Worm (Caenorhabditis elegans): ENCODE results near the gene sfxn-1.3.

Gene sfxn-1.3

ce11 chrV:15702263-15702662, 24.4 kb upstream of the sfxn-1.3 start, which contains the start of gene nhr-53:
nhr-53 (minus strand) TSS chrV:15702363.
- no peak for TF ChIP-seq efl-1 (optimal IDR thresholded peaks at IDR 0.05)
- peak in 1 of 2 experiments; percentile 30 for TF ChIP-seq efl-1 (GFP tag; optimal IDR thresholded peaks at IDR 0.05 in 1 of 2)
- TF ChIP-seq unc-98 (GFP tag; IDR thresholded peaks at IDR 0.05) = no peak
- TF ChIP-seq lir-3 (tag; optimal IDR thresholded peaks at IDR 0.05; ENCODE audit: poor library complexity) = no peak
- TF ChIP-seq mep-1 (tag; optimal IDR thresholded peaks at IDR 0.05) = no peak

- TF ChIP-seq lsy-2 (tag; optimal IDR thresholded peaks at IDR 0.05) = no peak
- TF ChIP-seq lir-3 (tag; optimal IDR thresholded peaks at IDR 0.05; ENCODE audit: poor library complexity) = no peak
- no peak for TF ChIP-seq rnt-1 (tag; optimal IDR thresholded peaks at IDR 0.05)
- TF ChIP-seq nhr-85 (tag) = peak; percentile 29
- TF ChIP-seq nhr-11 (tag; optimal IDR thresholded peaks at IDR 0.05) = no peak
- peak; percentile 5 for TF ChIP-seq blmp-1 (tag; optimal IDR thresholded peaks at IDR 0.05)
- no peak for TF ChIP-seq egl-27 (tag; optimal IDR thresholded peaks at IDR 0.05)
- TF ChIP-seq elt-3 (tag; optimal IDR thresholded peaks at IDR 0.05) = peak in 1 of 6 experiments; percentile 51
- no peak for TF ChIP-seq skn-1 (tag; optimal IDR thresholded peaks at IDR 0.05)
- no peak for TF ChIP-seq grh-1 (GFP tag; IDR thresholded peaks at IDR 0.05)
- TF ChIP-seq sup-37 (GFP tag; optimal IDR thresholded peaks at IDR 0.05) = no peak
Observed at ce11 chrV:15704745-15705144, 21.9 kb upstream of the sfxn-1.3 start, which contains the start of gene twk-34. twk-34 (plus strand) TSS chrV:15704960.

- TF ChIP-seq nhr-47 (tag; optimal IDR thresholded peaks at IDR 0.05) = no peak
- TF ChIP-seq tbx-2 (tag; optimal IDR thresholded peaks at IDR 0.05) = no peak
- TF ChIP-seq hlh-4 (tag; optimal IDR thresholded peaks at IDR 0.05) = no peak
- no peak for TF ChIP-seq isw-1 (GFP tag; IDR thresholded peaks at IDR 0.05)
- peak; percentile 90 for TF ChIP-seq nhr-85 (tag)
- TF ChIP-seq ceh-63 (GFP tag; optimal IDR thresholded peaks at IDR 0.05) = no peak
- TF ChIP-seq elt-3 (tag; optimal IDR thresholded peaks at IDR 0.05) = peak in 5 of 6 experiments; percentile 32 to 98 (median 74)
- no peak for TF ChIP-seq tlp-1 (tag; optimal IDR thresholded peaks at IDR 0.05)
- TF ChIP-seq fos-1 (tag; optimal IDR thresholded peaks at IDR 0.05) = no peak
- TF ChIP-seq efl-1 (optimal IDR thresholded peaks at IDR 0.05) = no peak
- peak in 1 of 2 experiments; percentile 21 for TF ChIP-seq efl-1 (GFP tag; optimal IDR thresholded peaks at IDR 0.05 in 1 of 2)
- TF ChIP-seq nhr-11 (tag; optimal IDR thresholded peaks at IDR 0.05) = no peak
- TF ChIP-seq pax-3 (tag; optimal IDR thresholded peaks at IDR 0.05) = no peak
- TF ChIP-seq unc-62 (GFP tag; optimal IDR thresholded peaks at IDR 0.05) = no peak
- TF ChIP-seq lin-14 (GFP tag; optimal IDR thresholded peaks at IDR 0.05) = peak; percentile 71
- TF ChIP-seq pag-3 (tag; optimal IDR thresholded peaks at IDR 0.05; ENCODE audit: borderline replicate concordance, insufficient read depth) = peak; percentile 54
- TF ChIP-seq egl-27 (tag; optimal IDR thresholded peaks at IDR 0.05) = no peak
- TF ChIP-seq elt-2 (tag; optimal IDR thresholded peaks at IDR 0.05) = no peak
- TF ChIP-seq nhr-71 (tag; optimal IDR thresholded peaks at IDR 0.05) = peak; percentile 52
- peak in 1 of 2 experiments; percentile 46 for TF ChIP-seq lsy-2 (tag; optimal IDR thresholded peaks at IDR 0.05)
- peak; percentile 57 for TF ChIP-seq blmp-1 (tag; optimal IDR thresholded peaks at IDR 0.05)
- no peak for TF ChIP-seq xbp-1 (tag; optimal IDR thresholded peaks at IDR 0.05)
- TF ChIP-seq nhr-19 (GFP tag; conservative IDR thresholded peaks at IDR 0.05) = peak; percentile 38
- TF ChIP-seq ama-1 (optimal IDR thresholded peaks at IDR 0.05) = no peak
- TF ChIP-seq C04F5.9 (tag; optimal IDR thresholded peaks at IDR 0.05) = no peak
- peak; percentile 74 for TF ChIP-seq nhr-20 (tag; optimal IDR thresholded peaks at IDR 0.05)
- TF ChIP-seq nhr-90 (tag; optimal IDR thresholded peaks at IDR 0.05; ENCODE audit: poor library complexity) = peak; percentile 11
Observed at ce11 chrV:15707982-15708381, 18.7 kb upstream of the sfxn-1.3 start.

ce11 chrV:15710401-15710800, 16.2 kb upstream of the sfxn-1.3 start, which contains the start of gene Y6E2A.1:
Y6E2A.1 (minus strand) TSS chrV:15710501.
- TF ChIP-seq nhr-20 (tag; optimal IDR thresholded peaks at IDR 0.05) (no peak), lin-13 (GFP tag; optimal IDR thresholded peaks at IDR 0.05) (no peak), ceh-88 (GFP tag; IDR thresholded peaks at IDR 0.05) (no peak)
